Worm (Caenorhabditis elegans): Measurements from ENCODE around the gene C04F5.9.

Gene C04F5.9

DNA sequence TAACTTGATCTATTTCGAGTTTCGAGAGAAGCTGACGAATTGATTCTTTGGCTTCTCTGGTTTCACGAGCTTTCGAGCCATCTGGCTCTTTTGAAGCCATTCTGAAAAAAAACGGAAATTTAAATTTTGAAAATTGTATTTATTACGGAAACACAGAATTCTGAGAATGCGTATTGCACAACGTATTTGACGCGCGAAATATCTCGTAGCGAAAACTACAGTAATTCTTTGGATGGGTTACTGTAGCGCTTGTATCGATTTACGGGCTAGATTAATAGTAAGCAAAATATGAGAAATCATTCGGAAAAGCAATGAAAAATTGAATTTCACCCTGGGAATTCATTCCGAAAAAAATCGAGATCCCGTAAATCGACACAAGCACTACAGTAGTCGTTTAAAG lies 5.4 kb downstream of the C04F5.9 start, which contains the start of gene C04F5.8:
Gene C04F5.8 (minus strand): TSS at position 101 of the 400 bp plus-strand sequence.
- TF ChIP-seq unc-55 (GFP tag; optimal IDR thresholded peaks at IDR 0.05) (no peak), ref-2 (tag; optimal IDR thresholded peaks at IDR 0.05) (no peak), ceh-14 (tag; optimal IDR thresholded peaks at IDR 0.05) (no peak), hlh-8 (tag; optimal IDR thresholded peaks at IDR 0.05) (no peak), K09A11.1 (tag; optimal IDR thresholded peaks at IDR 0.05; ENCODE audit: insufficient read depth) (no peak), ahr-1 (tag; optimal IDR thresholded peaks at IDR 0.05) (no peak), hlh-13 (GFP tag; optimal IDR thresholded peaks at IDR 0.05) (no peak), pha-4 (tag; optimal IDR thresholded peaks at IDR 0.05) (no peak), ceh-45 (GFP tag; IDR thresholded peaks at IDR 0.05) (no peak)

DNA sequence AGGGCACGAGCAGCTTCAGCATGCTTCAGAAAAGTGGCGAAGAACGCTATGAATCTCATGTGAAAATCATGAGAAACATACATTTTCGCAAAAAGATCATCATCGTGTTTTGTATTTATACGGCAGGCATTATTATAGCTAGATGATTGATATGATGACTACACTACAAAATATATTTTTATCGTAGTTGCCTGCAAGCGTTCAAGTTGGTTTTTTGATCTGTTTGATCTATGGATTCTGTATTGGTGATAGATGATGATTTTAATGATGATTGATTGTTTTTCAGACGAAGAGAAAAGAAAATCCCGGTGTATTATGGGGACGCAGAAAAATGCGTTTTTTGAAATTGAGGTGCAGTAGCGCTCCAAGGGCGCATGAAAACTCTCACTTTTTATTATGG lies 8.3 kb downstream of the C04F5.9 start, which contains the start of gene ugt-63:
Gene ugt-63 (minus strand): TSS at position 89 of the 400 bp plus-strand sequence.
- TF ChIP-seq dve-1 (tag; optimal IDR thresholded peaks at IDR 0.05) (no peak), pag-3 (tag; optimal IDR thresholded peaks at IDR 0.05; ENCODE audit: borderline replicate concordance) (no peak), rnt-1 (tag; optimal IDR thresholded peaks at IDR 0.05) (no peak), tbx-2 (tag; optimal IDR thresholded peaks at IDR 0.05) (no peak)

DNA sequence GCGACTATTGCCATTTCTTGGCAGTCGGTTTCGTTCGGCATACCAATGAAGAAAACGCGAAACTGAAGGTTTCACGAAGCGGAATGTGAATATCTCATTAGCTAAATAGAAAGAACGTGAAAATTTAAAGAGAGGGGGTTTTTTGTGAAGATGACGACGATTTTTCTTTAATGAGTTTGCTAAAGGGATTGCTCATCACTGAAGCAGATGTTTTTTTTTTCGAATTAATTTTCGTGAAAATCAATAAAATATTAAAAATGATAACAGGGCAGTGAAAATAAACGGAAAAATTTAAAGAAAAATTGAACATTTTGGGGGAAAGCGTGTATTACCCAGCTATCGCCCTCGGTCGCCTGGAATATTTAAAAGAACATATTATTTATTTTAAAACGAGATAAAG lies 11.2 kb downstream of the C04F5.9 start, which contains the start of gene srab-3:
Gene srab-3 (minus strand): TSS at position 101 of the 400 bp plus-strand sequence.
- TF ChIP-seq unc-86 (tag; optimal IDR thresholded peaks at IDR 0.05) (no peak), ceh-30 (tag; optimal IDR thresholded peaks at IDR 0.05) (no peak), sox-2 (GFP tag; IDR thresholded peaks at IDR 0.05) (no peak), ets-4 (tag; optimal IDR thresholded peaks at IDR 0.05) (no peak), K02D7.2 (tag; optimal IDR thresholded peaks at IDR 0.05) (no peak), pqm-1 (tag; optimal IDR thresholded peaks at IDR 0.05) (no peak), unc-42 (tag; optimal IDR thresholded peaks at IDR 0.05) (no peak), hlh-30 (tag; optimal IDR thresholded peaks at IDR 0.05; ENCODE audit: insufficient read depth) (no peak), ceh-48 (tag; optimal IDR thresholded peaks at IDR 0.05) (no peak), fkh-6 (tag; optimal IDR thresholded peaks at IDR 0.05) (no peak), ama-1 (optimal IDR thresholded peaks at IDR 0.05) (no peak)

DNA sequence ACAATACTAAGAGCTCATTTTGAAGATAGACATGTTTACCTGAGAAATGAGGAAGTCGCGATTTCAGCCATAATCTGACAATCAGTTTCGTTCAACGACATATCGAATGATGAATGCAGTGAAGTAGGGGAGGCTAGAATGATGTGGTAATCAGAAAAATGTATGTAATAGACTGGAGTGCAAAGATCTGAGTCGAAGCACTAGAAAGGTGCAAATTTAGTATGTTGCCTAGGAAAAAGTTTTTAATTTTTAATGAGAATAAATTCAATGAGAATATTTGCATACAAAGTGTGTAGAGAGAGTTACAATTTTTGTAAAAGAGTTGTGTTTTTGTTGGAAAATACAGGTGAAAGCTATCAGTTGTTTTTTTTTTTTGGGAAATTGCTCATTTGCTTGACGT lies 14.1 kb downstream of the C04F5.9 start, which contains the start of gene srab-2:
Gene srab-2 (minus strand): TSS at position 101 of the 400 bp plus-strand sequence.
- TF ChIP-seq ceh-19 (GFP tag; optimal IDR thresholded peaks at IDR 0.05) (no peak), C38D4.7 (GFP tag; optimal IDR thresholded peaks at IDR 0.05) (no peak), rnt-1 (tag; optimal IDR thresholded peaks at IDR 0.05) (no peak), fax-1 (tag; optimal IDR thresholded peaks at IDR 0.05) (no peak)

DNA sequence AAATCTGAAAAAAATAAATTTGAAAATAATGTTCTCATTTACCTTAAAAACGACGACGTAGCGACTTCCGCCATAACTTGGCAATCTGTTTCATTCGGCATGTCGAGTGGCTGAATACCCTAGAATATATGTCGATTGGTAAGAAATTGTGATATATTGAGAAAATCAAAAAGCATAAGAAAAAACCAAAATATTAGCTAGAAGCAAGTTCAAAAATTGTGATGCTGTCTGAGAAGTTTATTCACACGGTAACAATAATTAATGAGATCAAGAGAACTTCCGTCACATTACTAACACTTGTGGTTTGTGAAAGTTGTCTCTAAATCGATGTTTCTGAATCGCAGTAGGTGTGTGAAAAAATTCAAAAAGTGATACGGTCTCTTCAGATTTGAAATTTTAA lies 17.0 kb downstream of the C04F5.9 start, which contains the start of gene srab-1:
Gene srab-1 (minus strand): TSS at position 101 of the 400 bp plus-strand sequence.
- TF ChIP-seq ceh-31 (tag; optimal IDR thresholded peaks at IDR 0.05) (no peak), che-1 (tag; optimal IDR thresholded peaks at IDR 0.05) (no peak), unc-3 (GFP tag; conservative IDR thresholded peaks at IDR 0.05) (no peak), unc-3 (tag; optimal IDR thresholded peaks at IDR 0.05) (no peak), lim-6 (tag; optimal IDR thresholded peaks at IDR 0.05) (no peak), ceh-19 (GFP tag; optimal IDR thresholded peaks at IDR 0.05) (no peak), eyg-1 (tag; optimal IDR thresholded peaks at IDR 0.05) (no peak), gmeb-2 (tag; optimal IDR thresholded peaks at IDR 0.05) (no peak), lin-11 (tag; optimal IDR thresholded peaks at IDR 0.05) (no peak), sox-4 (tag; optimal IDR thresholded peaks at IDR 0.05) (no peak), Y22D7AL.16 (tag; optimal IDR thresholded peaks at IDR 0.05) (no peak)
